Worm (Caenorhabditis elegans): ENCODE measurements around the gene ran-2.

Gene ran-2

ce11 chrIII:7928549-7929129 is 4.7 kb upstream of the ran-2 start, which contains the start of the genes C29E4.13 and npp-15 (continued):
- peak; percentile 29 for TF ChIP-seq lin-39 (tag; optimal IDR thresholded peaks at IDR 0.05)
- TF ChIP-seq fkh-4 (tag; optimal IDR thresholded peaks at IDR 0.05; ENCODE audit: borderline replicate concordance) = no peak
- peak; percentile 64 to 81 for TF ChIP-seq efl-1 (optimal IDR thresholded peaks at IDR 0.05)
- peak; percentile 83 to 98 for TF ChIP-seq efl-1 (GFP tag; optimal IDR thresholded peaks at IDR 0.05 in 1 of 2)
- TF ChIP-seq ceh-63 (GFP tag; optimal IDR thresholded peaks at IDR 0.05) = no peak
- TF ChIP-seq nhr-20 (tag; optimal IDR thresholded peaks at IDR 0.05) = peak; percentile 51
- TF ChIP-seq dpl-1 (GFP tag; optimal IDR thresholded peaks at IDR 0.05) = peak; percentile 56 to 87 (median 83)
- TF ChIP-seq swsn-7 (tag; optimal IDR thresholded peaks at IDR 0.05) = peak; percentile 34
- TF ChIP-seq ceh-88 (GFP tag; IDR thresholded peaks at IDR 0.05) = no peak
- TF ChIP-seq nhr-12 (tag; optimal IDR thresholded peaks at IDR 0.05) = no peak
- TF ChIP-seq pqm-1 (tag; optimal IDR thresholded peaks at IDR 0.05) = no peak
- TF ChIP-seq pax-3 (tag; optimal IDR thresholded peaks at IDR 0.05) = no peak
- TF ChIP-seq nhr-237 (tag; optimal IDR thresholded peaks at IDR 0.05) = no peak
- TF ChIP-seq blmp-1 (tag; optimal IDR thresholded peaks at IDR 0.05) = peak; percentile 33
- no peak for TF ChIP-seq ets-5 (GFP tag; IDR thresholded peaks at IDR 0.05)
- no peak for TF ChIP-seq tlp-1 (tag; optimal IDR thresholded peaks at IDR 0.05)
- TF ChIP-seq lin-15B (tag; optimal IDR thresholded peaks at IDR 0.05) = peak; percentile 18
- no peak for TF ChIP-seq dsc-1 (tag; optimal IDR thresholded peaks at IDR 0.05)
- peak; percentile 74 to 87 for TF ChIP-seq lin-35 (GFP tag; optimal IDR thresholded peaks at IDR 0.05)
- no peak for TF ChIP-seq hlh-4 (tag; optimal IDR thresholded peaks at IDR 0.05)
- peak; percentile 24 for TF ChIP-seq skn-1 (tag; optimal IDR thresholded peaks at IDR 0.05)
- TF ChIP-seq sptf-1 (tag; optimal IDR thresholded peaks at IDR 0.05) = no peak
- TF ChIP-seq irx-1 (tag; optimal IDR thresholded peaks at IDR 0.05) = no peak
- TF ChIP-seq zip-4 (GFP tag; optimal IDR thresholded peaks at IDR 0.05) = no peak
- no peak for TF ChIP-seq egl-13 (tag; optimal IDR thresholded peaks at IDR 0.05)
- TF ChIP-seq tbx-2 (tag; optimal IDR thresholded peaks at IDR 0.05) = no peak
- no peak for TF ChIP-seq fkh-8 (tag; optimal IDR thresholded peaks at IDR 0.05)
- TF ChIP-seq mef-2 (tag; optimal IDR thresholded peaks at IDR 0.05) = no peak
- TF ChIP-seq lsy-2 (tag; optimal IDR thresholded peaks at IDR 0.05) = peak; percentile 64 to 74
- TF ChIP-seq fos-1 (tag; optimal IDR thresholded peaks at IDR 0.05) = no peak
- no peak for TF ChIP-seq C04F5.9 (tag; optimal IDR thresholded peaks at IDR 0.05)
- no peak for TF ChIP-seq nhr-77 (tag; optimal IDR thresholded peaks at IDR 0.05)
- TF ChIP-seq mep-1 (tag; optimal IDR thresholded peaks at IDR 0.05) = peak; percentile 70
- no peak for TF ChIP-seq ceh-90 (tag; optimal IDR thresholded peaks at IDR 0.05)
- no peak for TF ChIP-seq nhr-84 (tag; optimal IDR thresholded peaks at IDR 0.05)
- no peak for TF ChIP-seq lir-3 (tag; optimal IDR thresholded peaks at IDR 0.05; ENCODE audit: poor library complexity)
- TF ChIP-seq aly-2 (tag; optimal IDR thresholded peaks at IDR 0.05) = no peak
- peak; percentile 55 for TF ChIP-seq C16A3.4 (tag; optimal IDR thresholded peaks at IDR 0.05)
- no peak for TF ChIP-seq zag-1 (tag; optimal IDR thresholded peaks at IDR 0.05)
- no peak for TF ChIP-seq nhr-11 (tag; optimal IDR thresholded peaks at IDR 0.05)
- no peak for TF ChIP-seq nhr-76 (tag; optimal IDR thresholded peaks at IDR 0.05)
- no peak for TF ChIP-seq sup-37 (GFP tag; optimal IDR thresholded peaks at IDR 0.05)
- TF ChIP-seq unc-62 (GFP tag; optimal IDR thresholded peaks at IDR 0.05) = no peak
- no peak for TF ChIP-seq C34B4.2 (tag; optimal IDR thresholded peaks at IDR 0.05)

- TF ChIP-seq nhr-71 (tag; optimal IDR thresholded peaks at IDR 0.05) = no peak
- no peak for TF ChIP-seq ceh-8 (GFP tag; optimal IDR thresholded peaks at IDR 0.05)
- TF ChIP-seq hlh-4 (tag; optimal IDR thresholded peaks at IDR 0.05) = no peak
- TF ChIP-seq C34B4.2 (tag; optimal IDR thresholded peaks at IDR 0.05) = no peak
- no peak for TF ChIP-seq egl-27 (tag; optimal IDR thresholded peaks at IDR 0.05)
- no peak for TF ChIP-seq pag-3 (tag; optimal IDR thresholded peaks at IDR 0.05; ENCODE audit: borderline replicate concordance, insufficient read depth)
- TF ChIP-seq elt-3 (tag; optimal IDR thresholded peaks at IDR 0.05) = no peak
- no peak for TF ChIP-seq ces-1 (GFP tag; optimal IDR thresholded peaks at IDR 0.05)
- no peak for TF ChIP-seq Y116A8C.19 (tag; optimal IDR thresholded peaks at IDR 0.05; ENCODE audit: borderline replicate concordance)
- no peak for TF ChIP-seq nhr-237 (tag; optimal IDR thresholded peaks at IDR 0.05)
- TF ChIP-seq pqm-1 (tag; optimal IDR thresholded peaks at IDR 0.05) = no peak
- TF ChIP-seq C04F5.9 (tag; optimal IDR thresholded peaks at IDR 0.05) = no peak
- TF ChIP-seq swsn-7 (tag; optimal IDR thresholded peaks at IDR 0.05) = no peak
- TF ChIP-seq zip-4 (GFP tag; optimal IDR thresholded peaks at IDR 0.05) = no peak
These were observed 4.2 kb downstream of the ran-2 start, which contains the start of gene C29E4.10 for ce11 chrIII:7937548-7937947. TSS of gene C29E4.10 (plus strand) at chrIII:7937848.
